Worm (Caenorhabditis elegans): ENCODE measurements around the gene K10C9.4.

- no peak for TF ChIP-seq dpff-1 (tag; optimal IDR thresholded peaks at IDR 0.05)
- no peak for TF ChIP-seq pha-4 (tag; optimal IDR thresholded peaks at IDR 0.05)
- no peak for TF ChIP-seq sdz-38 (tag; optimal IDR thresholded peaks at IDR 0.05)
- TF ChIP-seq F37B4.10 (GFP tag; IDR thresholded peaks at IDR 0.05) = no peak
- no peak for TF ChIP-seq akir-1 (GFP tag; optimal IDR thresholded peaks at IDR 0.05)
- no peak for TF ChIP-seq F33H1.4 (GFP tag; IDR thresholded peaks at IDR 0.05)
Measured at ce11 chrV:1027044-1027443, 25.8 kb downstream of the K10C9.4 start, which contains the start of gene R09A1.3.

Measured in whole organism, young adult.